Fruit fly (Drosophila melanogaster) whole organism, embryonic: ENCODE results near the gene Taf8.
A peak's percentile ranks its signal among the peaks of the same experiment; 100 is the strongest.

ENCODE experiments used
- CG10565 ChIP-seq: fragments of 200-800 bp; sonication (Bioruptor generic); optimal IDR thresholded peaks from 3 replicates; lab custom pipeline; 2016; ENCODE audit warnings: missing biosample characterization, mild to moderate bottlenecking, missing genetic modification characterization
- CG13296 ChIP-seq: fragments of 200-800 bp; sonication (Bioruptor generic); optimal IDR thresholded peaks from 3 replicates; lab custom pipeline; 2018; ENCODE audit warnings: missing biosample characterization, mild to moderate bottlenecking, missing genetic modification characterization
- CG15514 ChIP-seq: fragments of 200-800 bp; sonication (Bioruptor generic); optimal IDR thresholded peaks from 3 replicates; lab custom pipeline; 2017; ENCODE audit warnings: missing biosample characterization, missing genetic modification characterization, mild to moderate bottlenecking, moderate library complexity, missing genetic modification reagents
- CG2120 ChIP-seq: fragments of 200-800 bp; sonication (Bioruptor generic); optimal IDR thresholded peaks from 3 replicates; lab custom pipeline; 2016; ENCODE audit warnings: missing biosample characterization, missing genetic modification characterization
- CG3281 ChIP-seq: fragments of 200-800 bp; sonication (Bioruptor generic); optimal IDR thresholded peaks from 3 replicates; lab custom pipeline; 2017; ENCODE audit warnings: missing biosample characterization, mild to moderate bottlenecking, missing genetic modification characterization
- CG4360 ChIP-seq: fragments of 200-800 bp; sonication (Bioruptor generic); IDR thresholded peaks from 2 replicates; pipeline ENCODE4 v1.3.6; 2022; ENCODE audit warnings: missing biosample characterization, missing genetic modification characterization
- CG7786 ChIP-seq: fragments of 200-800 bp; sonication (Bioruptor generic); optimal IDR thresholded peaks from 2 replicates; lab custom pipeline; 2016; ENCODE audit warnings: missing biosample characterization, missing genetic modification characterization
- CG8388 ChIP-seq: fragments of 200-800 bp; sonication (Bioruptor generic); optimal IDR thresholded peaks from 2 replicates; lab custom pipeline; 2019; ENCODE audit warnings: missing biosample characterization, mild to moderate bottlenecking, missing genetic modification characterization, moderate library complexity
- Rx ChIP-seq: fragments of 200-800 bp; sonication (Bioruptor generic); IDR thresholded peaks from 2 replicates; pipeline ENCODE4 v1.3.6; 2022; ENCODE audit warnings: missing biosample characterization, missing genetic modification characterization
- ash1 ChIP-seq: fragments of 200-800 bp; sonication (Bioruptor generic); optimal IDR thresholded peaks from 2 replicates; lab custom pipeline; 2018; ENCODE audit warnings: missing biosample characterization, mild to moderate bottlenecking, missing genetic modification characterization
- btn ChIP-seq: fragments of 200-800 bp; sonication (Bioruptor generic); optimal IDR thresholded peaks from 2 replicates; lab custom pipeline; 2016; ENCODE audit warnings: missing biosample characterization, missing genetic modification characterization
- ci ChIP-seq: fragments of 200-800 bp; sonication (Bioruptor generic); IDR thresholded peaks from 3 replicates; pipeline ENCODE4 v1.3.6; 2022; ENCODE audit warnings: missing biosample characterization, missing genetic modification characterization
- pb ChIP-seq: fragments of 200-800 bp; sonication (Bioruptor generic); optimal IDR thresholded peaks from 3 replicates; lab custom pipeline; 2016; ENCODE audit warnings: missing biosample characterization, missing genetic modification characterization
- salm ChIP-seq: fragments of 200-800 bp; sonication (Bioruptor generic); optimal IDR thresholded peaks from 2 replicates; lab custom pipeline; 2018; ENCODE audit warnings: missing biosample characterization, mild to moderate bottlenecking, missing genetic modification characterization

DNA sequence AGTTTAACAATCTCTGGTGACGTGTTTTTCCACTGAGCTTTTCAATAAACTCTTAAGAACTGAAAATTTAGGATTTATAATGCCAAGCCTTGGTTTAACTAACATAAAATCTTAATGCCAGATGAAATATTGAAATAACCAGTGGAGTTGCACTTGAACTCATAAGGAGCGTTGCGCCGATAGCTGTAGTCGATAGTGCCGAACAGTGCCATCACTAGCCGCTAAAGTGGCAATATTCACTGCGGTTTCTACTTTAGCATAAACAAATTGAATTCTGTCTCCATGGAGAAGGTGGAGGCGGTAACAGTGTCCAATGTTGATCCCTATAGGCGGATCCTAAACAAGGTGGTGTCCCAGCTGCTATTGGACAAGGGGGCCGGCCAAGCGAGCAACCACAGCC is at the start of gene Taf8:
- TF ChIP-seq CG2120 (peak; percentile 21), CG10565 (no peak), ci (no peak), CG15514 (no peak), CG8388 (GFP tag; lab: Kevin White, UChicago) (no peak), CG13296 (GFP tag; lab: Kevin White, UChicago) (no peak), pb (GFP tag; lab: Kevin White, UChicago) (no peak), btn (GFP tag; lab: Kevin White, UChicago) (no peak), CG7786 (GFP tag; lab: Kevin White, UChicago) (no peak), CG3281 (GFP tag; lab: Kevin White, UChicago) (no peak), ash1 (GFP tag; lab: Kevin White, UChicago) (no peak), salm (tag; lab: Kevin White, UChicago) (no peak), Rx (GFP tag; lab: Robert Waterston, UW) (no peak), CG4360 (GFP tag; lab: Robert Waterston, UW) (no peak)
